Fruit fly (Drosophila melanogaster): ENCODE data around the gene Coq7.

Coq7 gene

dm6 chrX:6792891-6793290, 21.9 kb downstream of the Coq7 start:
- no peak for TF ChIP-seq fru (GFP tag; optimal IDR thresholded peaks at IDR 0.05)
- no peak for TF ChIP-seq Hr78 (GFP tag; optimal IDR thresholded peaks at IDR 0.05)
- no peak for TF ChIP-seq CG9705 (GFP tag; optimal IDR thresholded peaks at IDR 0.05)
- no peak for TF ChIP-seq CrebA (GFP tag; optimal IDR thresholded peaks at IDR 0.05; ENCODE audit: borderline replicate concordance)
- TF ChIP-seq Rel (GFP tag; optimal IDR thresholded peaks at IDR 0.05) = no peak
- no peak for TF ChIP-seq Rel (tag; optimal IDR thresholded peaks at IDR 0.05)
- TF ChIP-seq Myc (optimal IDR thresholded peaks at IDR 0.05) = no peak
- TF ChIP-seq jim (GFP tag; optimal IDR thresholded peaks at IDR 0.05) = no peak

DNA sequence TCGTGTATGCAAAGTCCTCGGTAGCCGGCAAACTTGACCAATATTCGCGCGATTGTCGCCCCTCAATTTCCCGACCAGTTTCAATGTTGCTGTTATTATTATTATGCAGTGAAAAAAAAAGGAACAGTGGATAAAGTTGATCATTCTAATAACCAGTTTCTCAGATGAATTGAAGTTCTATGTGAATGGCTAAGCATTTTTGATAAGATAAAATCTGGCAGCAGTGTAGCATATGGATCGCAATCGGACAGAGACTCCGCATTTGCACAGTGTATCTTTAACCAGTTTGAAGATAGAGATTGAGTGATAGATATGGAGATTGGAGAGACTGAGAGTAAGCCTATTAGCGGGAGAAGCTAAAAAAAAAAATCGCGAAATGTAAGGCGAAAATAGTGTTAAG, 22.4 kb downstream of the Coq7 start:
- TF ChIP-seq Jra (GFP tag; optimal IDR thresholded peaks at IDR 0.05) (no peak), woc (GFP tag; optimal IDR thresholded peaks at IDR 0.05) (peak; percentile 30), dl (GFP tag; optimal IDR thresholded peaks at IDR 0.05; ENCODE audit: insufficient read depth in 1 of 2, partially characterized antibody in 2 of 2) (no peak), HLH106 (tag; optimal IDR thresholded peaks at IDR 0.05) (peak; percentile 15), br (GFP tag; optimal IDR thresholded peaks at IDR 0.05) (peak; percentile 29), psq (GFP tag; optimal IDR thresholded peaks at IDR 0.05) (peak; percentile 29), Myc (optimal IDR thresholded peaks at IDR 0.05) (no peak), Dif (GFP tag; optimal IDR thresholded peaks at IDR 0.05; ENCODE audit: partially characterized antibody) (no peak), pan (optimal IDR thresholded peaks at IDR 0.05) (no peak), rgr (GFP tag; optimal IDR thresholded peaks at IDR 0.05) (peak; percentile 69), Hr83 (GFP tag; optimal IDR thresholded peaks at IDR 0.05; ENCODE audit: poor library complexity, severe bottlenecking) (no peak), Hnf4 (GFP tag; optimal IDR thresholded peaks at IDR 0.05) (no peak), Hr78 (GFP tag; optimal IDR thresholded peaks at IDR 0.05) (no peak), ey (GFP tag; optimal IDR thresholded peaks at IDR 0.05) (peak; percentile 63), dmrt93B (GFP tag; optimal IDR thresholded peaks at IDR 0.05) (peak; percentile 8), h (GFP tag; optimal IDR thresholded peaks at IDR 0.05) (peak; percentile 66), sage (GFP tag; optimal IDR thresholded peaks at IDR 0.05) (no peak), brk (GFP tag; optimal IDR thresholded peaks at IDR 0.05) (no peak), foxo (GFP tag; optimal IDR thresholded peaks at IDR 0.05) (peak in 1 of 2 experiments; percentile 61), Mio (GFP tag; optimal IDR thresholded peaks at IDR 0.05) (no peak), usp (GFP tag; optimal IDR thresholded peaks at IDR 0.05) (no peak), CrebA (GFP tag; optimal IDR thresholded peaks at IDR 0.05; ENCODE audit: borderline replicate concordance) (no peak), Abd-B (GFP tag; optimal IDR thresholded peaks at IDR 0.05) (no peak), sv (GFP tag; optimal IDR thresholded peaks at IDR 0.05) (peak; percentile 32), lola (GFP tag; optimal IDR thresholded peaks at IDR 0.05) (no peak), Sp1 (GFP tag; optimal IDR thresholded peaks at IDR 0.05) (peak; percentile 41), Dfd (GFP tag; optimal IDR thresholded peaks at IDR 0.05) (no peak), jim (GFP tag; optimal IDR thresholded peaks at IDR 0.05) (no peak), N (GFP tag; optimal IDR thresholded peaks at IDR 0.05) (no peak), dsf (GFP tag; optimal IDR thresholded peaks at IDR 0.05; ENCODE audit: borderline replicate concordance) (no peak), GATAd (GFP tag; optimal IDR thresholded peaks at IDR 0.05) (no peak), Rel (GFP tag; optimal IDR thresholded peaks at IDR 0.05) (no peak), Rel (tag; optimal IDR thresholded peaks at IDR 0.05) (no peak), tai (GFP tag; optimal IDR thresholded peaks at IDR 0.05) (no peak), fru (GFP tag; optimal IDR thresholded peaks at IDR 0.05) (peak; percentile 56), CG9705 (GFP tag; optimal IDR thresholded peaks at IDR 0.05) (no peak), OdsH (GFP tag; optimal IDR thresholded peaks at IDR 0.05) (peak; percentile 45), CG32264 (GFP tag; optimal IDR thresholded peaks at IDR 0.05) (no peak), Vsx2 (GFP tag; optimal IDR thresholded peaks at IDR 0.05; ENCODE audit: partially characterized antibody) (no peak)

- no peak for TF ChIP-seq tai (GFP tag; optimal IDR thresholded peaks at IDR 0.05)
- no peak for TF ChIP-seq Myc (optimal IDR thresholded peaks at IDR 0.05)
- peak; percentile 47 for TF ChIP-seq Sp1 (GFP tag; optimal IDR thresholded peaks at IDR 0.05)
- no peak for TF ChIP-seq N (GFP tag; optimal IDR thresholded peaks at IDR 0.05)
- no peak for TF ChIP-seq dl (GFP tag; optimal IDR thresholded peaks at IDR 0.05; ENCODE audit: insufficient read depth in 1 of 2, partially characterized antibody in 2 of 2)
- peak; percentile 73 for TF ChIP-seq rgr (GFP tag; optimal IDR thresholded peaks at IDR 0.05)
- TF ChIP-seq h (GFP tag; optimal IDR thresholded peaks at IDR 0.05) = peak; percentile 74
- TF ChIP-seq dmrt93B (GFP tag; optimal IDR thresholded peaks at IDR 0.05) = peak; percentile 39
- TF ChIP-seq CG9705 (GFP tag; optimal IDR thresholded peaks at IDR 0.05) = no peak
- peak; percentile 57 for TF ChIP-seq OdsH (GFP tag; optimal IDR thresholded peaks at IDR 0.05)
- no peak for TF ChIP-seq Rel (GFP tag; optimal IDR thresholded peaks at IDR 0.05)
- TF ChIP-seq Rel (tag; optimal IDR thresholded peaks at IDR 0.05) = no peak
- TF ChIP-seq Mio (GFP tag; optimal IDR thresholded peaks at IDR 0.05) = no peak
- TF ChIP-seq fru (GFP tag; optimal IDR thresholded peaks at IDR 0.05) = peak; percentile 52
- no peak for TF ChIP-seq Abd-B (GFP tag; optimal IDR thresholded peaks at IDR 0.05)
- TF ChIP-seq CG32264 (GFP tag; optimal IDR thresholded peaks at IDR 0.05) = peak; percentile 43
- no peak for TF ChIP-seq Dif (GFP tag; optimal IDR thresholded peaks at IDR 0.05; ENCODE audit: partially characterized antibody)
- peak; percentile 36 for TF ChIP-seq psq (GFP tag; optimal IDR thresholded peaks at IDR 0.05)
- no peak for TF ChIP-seq Vsx2 (GFP tag; optimal IDR thresholded peaks at IDR 0.05; ENCODE audit: partially characterized antibody)
- no peak for TF ChIP-seq jim (GFP tag; optimal IDR thresholded peaks at IDR 0.05)
- TF ChIP-seq Jra (GFP tag; optimal IDR thresholded peaks at IDR 0.05) = no peak
- peak; percentile 56 for TF ChIP-seq br (GFP tag; optimal IDR thresholded peaks at IDR 0.05)
- no peak for TF ChIP-seq usp (GFP tag; optimal IDR thresholded peaks at IDR 0.05)
- TF ChIP-seq pan (optimal IDR thresholded peaks at IDR 0.05) = no peak
- peak; percentile 10 for TF ChIP-seq sage (GFP tag; optimal IDR thresholded peaks at IDR 0.05)
- no peak for TF ChIP-seq woc (GFP tag; optimal IDR thresholded peaks at IDR 0.05)
- TF ChIP-seq brk (GFP tag; optimal IDR thresholded peaks at IDR 0.05) = no peak
- TF ChIP-seq sv (GFP tag; optimal IDR thresholded peaks at IDR 0.05) = peak; percentile 80
- peak; percentile 48 for TF ChIP-seq Hnf4 (GFP tag; optimal IDR thresholded peaks at IDR 0.05)
- TF ChIP-seq Dfd (GFP tag; optimal IDR thresholded peaks at IDR 0.05) = no peak
- no peak for TF ChIP-seq lola (GFP tag; optimal IDR thresholded peaks at IDR 0.05)
- no peak for TF ChIP-seq dsf (GFP tag; optimal IDR thresholded peaks at IDR 0.05; ENCODE audit: borderline replicate concordance)
- TF ChIP-seq Hr78 (GFP tag; optimal IDR thresholded peaks at IDR 0.05) = no peak
- TF ChIP-seq HLH106 (tag; optimal IDR thresholded peaks at IDR 0.05) = peak; percentile 66
- peak; percentile 2 for TF ChIP-seq Hr83 (GFP tag; optimal IDR thresholded peaks at IDR 0.05; ENCODE audit: poor library complexity, severe bottlenecking)
- peak in 1 of 2 experiments; percentile 48 for TF ChIP-seq foxo (GFP tag; optimal IDR thresholded peaks at IDR 0.05)
- TF ChIP-seq CrebA (GFP tag; optimal IDR thresholded peaks at IDR 0.05; ENCODE audit: borderline replicate concordance) = no peak
- TF ChIP-seq ey (GFP tag; optimal IDR thresholded peaks at IDR 0.05) = peak; percentile 78
- TF ChIP-seq GATAd (GFP tag; optimal IDR thresholded peaks at IDR 0.05) = no peak
These were observed 23.2 kb downstream of the Coq7 start for dm6 chrX:6794190-6794589.
